Worm (Caenorhabditis elegans) whole organism, L4 larva: ENCODE data around the gene dct-19.

Experiments
- daf-8 ChIP-seq: fragments of 200-800 bp; sonication (Bioruptor generic); IDR thresholded peaks from 2 replicates; pipeline ENCODE4 v1.3.6; 2022; ENCODE audit warnings: missing genetic modification characterization, missing compliant biosample characterization
- duxl-1 ChIP-seq: sonication (generic microtip); optimal IDR thresholded peaks from 2 replicates; lab custom pipeline; 2016; ENCODE audit warnings: mild to moderate bottlenecking, missing genetic modification characterization, moderate library complexity, missing compliant biosample characterization; ENCODE audit not compliant: poor library complexity
- fkh-10 ChIP-seq: fragments of 150-350 bp; optimal IDR thresholded peaks from 2 replicates; lab custom pipeline; 2014; ENCODE audit warnings: missing biosample characterization, missing genetic modification reagents, missing genetic modification characterization
- nhr-237 ChIP-seq: sonication (generic microtip); optimal IDR thresholded peaks from 2 replicates; lab custom pipeline; 2017; ENCODE audit warnings: missing biosample characterization, missing genetic modification characterization
- rbr-2 ChIP-seq: sonication (generic microtip); optimal IDR thresholded peaks from 2 replicates; lab custom pipeline; 2016; ENCODE audit warnings: missing genotype, missing genetic modification characterization, missing compliant biosample characterization
- saeg-2 ChIP-seq: fragments of 200-800 bp; sonication (Bioruptor generic); IDR thresholded peaks from 2 replicates; pipeline ENCODE4 v1.3.6; 2022; ENCODE audit warnings: missing genetic modification reagents, missing genetic modification characterization, missing compliant biosample characterization
- spr-3 ChIP-seq: fragments of 200-800 bp; sonication (Bioruptor generic); optimal IDR thresholded peaks from 2 replicates; lab custom pipeline; 2018; ENCODE audit warnings: mild to moderate bottlenecking, missing genetic modification characterization, missing compliant biosample characterization
- unc-39 ChIP-seq: sonication (generic microtip); optimal IDR thresholded peaks from 2 replicates; lab custom pipeline; 2017; ENCODE audit warnings: missing biosample characterization, missing genetic modification characterization

DNA sequence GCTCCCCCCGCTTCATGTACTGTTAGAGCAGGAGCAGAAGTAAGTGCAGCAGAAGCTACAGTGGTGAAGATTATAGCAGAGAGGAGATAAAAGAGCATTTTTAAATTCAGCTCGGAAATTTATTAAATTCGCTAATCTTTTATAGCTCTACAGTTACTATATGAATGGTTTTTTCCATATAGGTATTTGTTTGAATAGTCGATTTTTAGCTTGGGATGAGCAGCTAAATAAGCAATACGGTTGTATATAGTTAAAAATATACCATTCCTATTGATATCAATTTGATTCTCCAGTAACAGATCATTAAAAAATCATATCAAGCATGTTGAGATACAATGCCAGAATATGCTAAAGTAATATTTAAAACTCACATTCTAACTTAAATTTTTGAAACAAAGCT is 16.1 kb upstream of the dct-19 start, which contains the start of gene srlf-5:
- TF ChIP-seq daf-8 (GFP tag; lab: Robert Waterston, UW) (no peak), saeg-2 (GFP tag; lab: Robert Waterston, UW) (no peak), nhr-237 (tag; lab: Kevin White, UChicago) (no peak), rbr-2 (tag; lab: Kevin White, UChicago) (no peak), spr-3 (GFP tag; lab: Kevin White, UChicago) (no peak), duxl-1 (tag; lab: Kevin White, UChicago) (no peak), unc-39 (no peak), fkh-10 (GFP tag; lab: Kevin White, UChicago) (no peak)
